Worm (Caenorhabditis elegans): ENCODE measurements around the gene sfxn-1.4.
A peak's percentile ranks its signal among the peaks of the same experiment; 100 is the strongest.

The sfxn-1.4 gene

DNA sequence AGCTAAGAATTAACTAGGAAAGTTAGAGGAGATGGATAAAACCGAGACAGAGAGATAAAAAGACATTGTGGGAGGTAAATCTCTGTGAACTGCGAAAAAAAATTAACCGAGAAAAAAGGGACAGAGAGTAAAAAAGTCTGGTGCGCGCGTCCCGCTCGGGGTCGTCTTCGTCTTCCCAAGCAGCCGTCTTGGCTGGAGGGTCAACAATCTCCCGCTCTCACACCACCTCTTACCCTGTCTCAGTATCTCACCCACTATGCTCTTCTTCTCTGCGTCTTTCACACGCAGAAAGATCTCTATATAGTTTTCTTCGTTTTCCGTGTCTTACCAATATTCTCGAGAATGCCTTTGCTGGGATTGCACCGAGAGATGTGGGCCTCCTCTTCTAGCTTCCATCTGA is 48.3 kb downstream of the sfxn-1.4 start:
- TF ChIP-seq lin-35 (GFP tag; optimal IDR thresholded peaks at IDR 0.05) (peak; percentile 38 to 42), nhr-20 (tag; optimal IDR thresholded peaks at IDR 0.05) (peak; percentile 49), nhr-85 (tag) (peak; percentile 86), efl-3 (GFP tag; optimal IDR thresholded peaks at IDR 0.05) (no peak), tlp-1 (tag; optimal IDR thresholded peaks at IDR 0.05) (no peak), snu-23 (GFP tag; optimal IDR thresholded peaks at IDR 0.05) (peak; percentile 72), dsc-1 (tag; optimal IDR thresholded peaks at IDR 0.05) (peak; percentile 13), isw-1 (GFP tag; IDR thresholded peaks at IDR 0.05) (no peak), lin-14 (GFP tag; optimal IDR thresholded peaks at IDR 0.05) (peak; percentile 86), nhr-90 (tag; optimal IDR thresholded peaks at IDR 0.05; ENCODE audit: poor library complexity) (peak; percentile 25), lsy-2 (tag; optimal IDR thresholded peaks at IDR 0.05) (peak; percentile 15 to 57), efl-1 (optimal IDR thresholded peaks at IDR 0.05) (peak; percentile 34 to 51), efl-1 (GFP tag; optimal IDR thresholded peaks at IDR 0.05 in 1 of 2) (peak in 1 of 2 experiments; percentile 4), mdl-1 (tag; optimal IDR thresholded peaks at IDR 0.05) (peak in 1 of 2 experiments; percentile 33), grh-1 (GFP tag; IDR thresholded peaks at IDR 0.05) (no peak), unc-30 (tag; optimal IDR thresholded peaks at IDR 0.05) (no peak), lin-13 (GFP tag; optimal IDR thresholded peaks at IDR 0.05) (peak; percentile 18), C34B4.2 (tag; optimal IDR thresholded peaks at IDR 0.05) (no peak), unc-62 (GFP tag; optimal IDR thresholded peaks at IDR 0.05) (no peak), pqm-1 (tag; optimal IDR thresholded peaks at IDR 0.05) (no peak), nhr-77 (tag; optimal IDR thresholded peaks at IDR 0.05) (peak; percentile 46), egl-27 (tag; optimal IDR thresholded peaks at IDR 0.05) (peak; percentile 4 to 10), aha-1 (tag; optimal IDR thresholded peaks at IDR 0.05) (no peak), fkh-10 (GFP tag; optimal IDR thresholded peaks at IDR 0.05) (no peak), nhr-71 (tag; optimal IDR thresholded peaks at IDR 0.05) (peak; percentile 71), C16A3.4 (tag; optimal IDR thresholded peaks at IDR 0.05) (peak; percentile 17), ces-1 (GFP tag; optimal IDR thresholded peaks at IDR 0.05) (no peak), jun-1 (tag; optimal IDR thresholded peaks at IDR 0.05) (peak; percentile 15), blmp-1 (tag; optimal IDR thresholded peaks at IDR 0.05) (peak; percentile 59), fos-1 (tag; optimal IDR thresholded peaks at IDR 0.05) (peak; percentile 37), tbx-2 (tag; optimal IDR thresholded peaks at IDR 0.05) (peak; percentile 48), hlh-4 (tag; optimal IDR thresholded peaks at IDR 0.05) (no peak), dpl-1 (GFP tag; optimal IDR thresholded peaks at IDR 0.05) (no peak), ztf-11 (tag; optimal IDR thresholded peaks at IDR 0.05) (no peak), nhr-84 (tag; optimal IDR thresholded peaks at IDR 0.05) (no peak), fkh-8 (tag; optimal IDR thresholded peaks at IDR 0.05) (peak; percentile 57), lin-15B (tag; optimal IDR thresholded peaks at IDR 0.05) (no peak), elt-3 (tag; optimal IDR thresholded peaks at IDR 0.05) (peak in 3 of 6 experiments; percentile 47 to 51 (median 49)), lir-3 (tag; optimal IDR thresholded peaks at IDR 0.05; ENCODE audit: poor library complexity) (no peak), ceh-82 (tag; optimal IDR thresholded peaks at IDR 0.05) (peak in 2 of 3 experiments; percentile 48 to 73), ama-1 (optimal IDR thresholded peaks at IDR 0.05) (no peak), sox-4 (tag; optimal IDR thresholded peaks at IDR 0.05) (no peak), nhr-19 (GFP tag; conservative IDR thresholded peaks at IDR 0.05) (peak; percentile 26; the same call in 1 of the 2 replicates), hlh-17 (GFP tag; optimal IDR thresholded peaks at IDR 0.05; ENCODE audit: borderline replicate concordance) (no peak), xbp-1 (tag; optimal IDR thresholded peaks at IDR 0.05) (peak; percentile 29), skn-1 (tag; optimal IDR thresholded peaks at IDR 0.05) (peak; percentile 44), mep-1 (tag; optimal IDR thresholded peaks at IDR 0.05) (peak; percentile 16), ceh-8 (GFP tag; optimal IDR thresholded peaks at IDR 0.05) (no peak), nhr-47 (tag; optimal IDR thresholded peaks at IDR 0.05) (peak; percentile 60), rnt-1 (tag; optimal IDR thresholded peaks at IDR 0.05) (peak; percentile 49), unc-130 (tag; optimal IDR thresholded peaks at IDR 0.05) (peak; percentile 22), swsn-7 (tag; optimal IDR thresholded peaks at IDR 0.05) (peak; percentile 53), unc-86 (tag; optimal IDR thresholded peaks at IDR 0.05) (no peak)

All from whole organism, L1 larva.